Fruit fly (Drosophila melanogaster) whole organism, embryonic: Measurements from ENCODE around the gene Gr97a.

Experiments used
- ATbp ChIP-seq: fragments of 200-800 bp; sonication (Bioruptor generic); optimal IDR thresholded peaks from 2 replicates; lab custom pipeline; 2017; ENCODE audit warnings: missing biosample characterization, mild to moderate bottlenecking, missing genetic modification characterization, missing genetic modification reagents
- Bgb ChIP-seq: fragments of 200-800 bp; sonication (Bioruptor generic); IDR thresholded peaks from 2 replicates; pipeline ENCODE4 v1.3.6; 2022; ENCODE audit warnings: missing biosample characterization, missing genetic modification characterization; ENCODE audit not compliant: partially characterized antibody
- CG10321 ChIP-seq: fragments of 200-800 bp; sonication (Bioruptor generic); IDR thresholded peaks from 2 replicates; pipeline ENCODE4 v1.3.6; 2022; ENCODE audit warnings: missing biosample characterization, missing genetic modification characterization
- CG11695 ChIP-seq: fragments of 200-800 bp; sonication (Bioruptor generic); IDR thresholded peaks from 3 replicates; pipeline ENCODE4 v1.3.6; 2022; ENCODE audit warnings: missing biosample characterization, missing genetic modification characterization
- CG11696 ChIP-seq: fragments of 200-800 bp; sonication (Bioruptor generic); IDR thresholded peaks from 2 replicates; pipeline ENCODE4 v1.3.6; 2022; ENCODE audit warnings: missing biosample characterization, missing genetic modification characterization
- CG12219 ChIP-seq: fragments of 200-800 bp; sonication (Bioruptor generic); optimal IDR thresholded peaks from 3 replicates; lab custom pipeline; 2018; ENCODE audit warnings: missing biosample characterization, mild to moderate bottlenecking, missing genetic modification characterization
- CG12236 ChIP-seq: fragments of 200-800 bp; sonication (Bioruptor generic); optimal IDR thresholded peaks from 2 replicates; lab custom pipeline; 2016; ENCODE audit warnings: missing biosample characterization, missing genetic modification characterization
- CG12769 ChIP-seq: fragments of 200-800 bp; sonication (Bioruptor generic); optimal IDR thresholded peaks from 2 replicates; lab custom pipeline; 2019; ENCODE audit warnings: missing biosample characterization, mild to moderate bottlenecking, missing genetic modification characterization, moderate library complexity
- CG13123 ChIP-seq: fragments of 200-800 bp; sonication (Bioruptor generic); optimal IDR thresholded peaks from 2 replicates; lab custom pipeline; 2016; ENCODE audit warnings: missing biosample characterization, missing genetic modification characterization
- CG14860 ChIP-seq: fragments of 200-800 bp; sonication (Bioruptor generic); IDR thresholded peaks from 3 replicates; pipeline ENCODE4 v1.3.6; 2022; ENCODE audit warnings: missing biosample characterization, missing genetic modification characterization; ENCODE audit not compliant: partially characterized antibody
- CG15514 ChIP-seq: fragments of 200-800 bp; sonication (Bioruptor generic); optimal IDR thresholded peaks from 3 replicates; lab custom pipeline; 2017; ENCODE audit warnings: missing biosample characterization, missing genetic modification characterization, mild to moderate bottlenecking, moderate library complexity, missing genetic modification reagents
- CG16813 ChIP-seq: fragments of 200-800 bp; sonication (Bioruptor generic); IDR thresholded peaks from 3 replicates; pipeline ENCODE4 v1.3.6; 2022; ENCODE audit warnings: missing biosample characterization, missing genetic modification characterization; ENCODE audit not compliant: partially characterized antibody
- CG1792 ChIP-seq: fragments of 200-800 bp; sonication (Bioruptor generic); optimal IDR thresholded peaks from 2 replicates; lab custom pipeline; 2016; ENCODE audit warnings: missing biosample characterization, missing genetic modification characterization
- CG2678 ChIP-seq: fragments of 200-800 bp; sonication (Bioruptor generic); optimal IDR thresholded peaks from 3 replicates; lab custom pipeline; 2019; ENCODE audit warnings: missing biosample characterization, mild to moderate bottlenecking, missing genetic modification characterization, moderate library complexity
- CG31388 ChIP-seq: fragments of 200-800 bp; sonication (Bioruptor generic); optimal IDR thresholded peaks from 2 replicates; lab custom pipeline; 2016; ENCODE audit warnings: missing biosample characterization, missing genetic modification characterization
- CG32772 ChIP-seq: fragments of 200-800 bp; sonication (Bioruptor generic); IDR thresholded peaks from 2 replicates; pipeline ENCODE4 v1.3.6; 2022; ENCODE audit warnings: missing biosample characterization, missing genetic modification characterization
- CG3726 ChIP-seq: fragments of 200-800 bp; sonication (Bioruptor generic); IDR thresholded peaks from 3 replicates; pipeline ENCODE4, ENCODE4 v1.3.6; 2022; ENCODE audit warnings: missing biosample characterization, missing genetic modification characterization
- CG5180 ChIP-seq: fragments of 200-800 bp; sonication (Bioruptor generic); optimal IDR thresholded peaks from 3 replicates; lab custom pipeline; 2017; ENCODE audit warnings: missing biosample characterization, missing genetic modification characterization, mild to moderate bottlenecking, moderate library complexity, missing genetic modification reagents
- CG9932 ChIP-seq: fragments of 200-800 bp; sonication (Bioruptor generic); IDR thresholded peaks from 2 replicates; pipeline ENCODE4 v1.3.6; 2022; ENCODE audit warnings: missing biosample characterization, missing genetic modification characterization
- E2f2 ChIP-seq: fragments of 200-800 bp; sonication (Bioruptor generic); IDR thresholded peaks from 2 replicates; pipeline ENCODE4 v1.3.6; 2022; ENCODE audit warnings: missing biosample characterization, missing genetic modification characterization
- Fer1 ChIP-seq: fragments of 200-800 bp; sonication (Bioruptor generic); optimal IDR thresholded peaks from 2 replicates; lab custom pipeline; 2017; ENCODE audit warnings: missing biosample characterization, mild to moderate bottlenecking, missing genetic modification characterization
- HLH3B ChIP-seq: fragments of 200-800 bp; sonication (Bioruptor generic); IDR thresholded peaks from 2 replicates; pipeline ENCODE4 v1.3.6; 2022; ENCODE audit warnings: missing biosample characterization, missing genetic modification characterization
- HLH4C ChIP-seq: fragments of 200-800 bp; sonication (Bioruptor generic); IDR thresholded peaks from 3 replicates; pipeline ENCODE4 v1.3.6; 2022; ENCODE audit warnings: missing biosample characterization, missing genetic modification characterization; ENCODE audit not compliant: partially characterized antibody
- MBD-R2 ChIP-seq: fragments of 200-800 bp; sonication (Bioruptor generic); IDR thresholded peaks from 2 replicates; pipeline ENCODE4 v1.3.6; 2022; ENCODE audit warnings: missing biosample characterization, missing genetic modification characterization
- Mad ChIP-seq: fragments of 200-800 bp; sonication (Bioruptor generic); optimal IDR thresholded peaks from 2 replicates; lab custom pipeline; 2016; ENCODE audit warnings: missing biosample characterization, missing genetic modification characterization
- Mes4 ChIP-seq: fragments of 200-800 bp; sonication (Bioruptor generic); optimal IDR thresholded peaks from 2 replicates; lab custom pipeline; 2016; ENCODE audit warnings: missing biosample characterization, missing genetic modification characterization
- Trl ChIP-seq, 3 experiments: fragments of >200 bp in 2 of 3; fragments of 200-800 bp in 1 of 3; sonication (Bioruptor generic) in 1 of 3; optimal IDR thresholded peaks; 2 replicates in 1 of 3; 3 replicates in 2 of 3; lab custom pipeline; 2016 to 2017; ENCODE audit warnings: missing biosample characterization in 1 of 3, missing genetic modification characterization in 1 of 3
- Xrp1 ChIP-seq: fragments of 200-800 bp; sonication (Bioruptor generic); IDR thresholded peaks from 2 replicates; pipeline ENCODE4 v1.3.6; 2022; ENCODE audit warnings: missing biosample characterization, missing genetic modification characterization
- cato ChIP-seq: fragments of 200-800 bp; sonication (Bioruptor generic); optimal IDR thresholded peaks from 2 replicates; lab custom pipeline; 2016; ENCODE audit warnings: missing biosample characterization, missing genetic modification characterization, borderline replicate concordance
- ci ChIP-seq: fragments of 200-800 bp; sonication (Bioruptor generic); IDR thresholded peaks from 3 replicates; pipeline ENCODE4 v1.3.6; 2022; ENCODE audit warnings: missing biosample characterization, missing genetic modification characterization
- croc ChIP-seq: fragments of 200-800 bp; sonication (Bioruptor generic); conservative IDR thresholded peaks from 3 replicates; pipeline ENCODE4 v1.3.6; 2022; ENCODE audit warnings: missing biosample characterization, missing genetic modification characterization
- en ChIP-seq: fragments of 200-800 bp; sonication (Bioruptor generic); optimal IDR thresholded peaks from 2 replicates; lab custom pipeline; 2016; ENCODE audit warnings: missing biosample characterization, missing genetic modification characterization
- eyg ChIP-seq: fragments of 200-800 bp; sonication (Bioruptor generic); optimal IDR thresholded peaks from 3 replicates; lab custom pipeline; 2016; ENCODE audit warnings: missing biosample characterization, missing genetic modification characterization
- gce ChIP-seq: fragments of 200-800 bp; sonication (Bioruptor generic); IDR thresholded peaks from 3 replicates; pipeline ENCODE4 v1.3.6; 2022; ENCODE audit warnings: missing biosample characterization, missing genetic modification characterization
- grau ChIP-seq: fragments of 200-800 bp; optimal IDR thresholded peaks from 3 replicates; lab custom pipeline; 2019; ENCODE audit warnings: missing biosample characterization, mild to moderate bottlenecking, missing genetic modification characterization, moderate library complexity
- h ChIP-seq: fragments of >200 bp; optimal IDR thresholded peaks from 2 replicates; lab custom pipeline; 2017
- kah ChIP-seq: fragments of 200-800 bp; sonication (Bioruptor generic); optimal IDR thresholded peaks from 2 replicates; lab custom pipeline; 2018; ENCODE audit warnings: missing biosample characterization, mild to moderate bottlenecking, missing genetic modification characterization
- ken ChIP-seq: fragments of 200-800 bp; sonication (Bioruptor generic); IDR thresholded peaks from 3 replicates; pipeline ENCODE4 v1.3.6; 2022; ENCODE audit warnings: missing biosample characterization, missing genetic modification characterization
- knrl ChIP-seq: fragments of 200-800 bp; sonication (Bioruptor generic); IDR thresholded peaks from 3 replicates; pipeline ENCODE4 v1.3.6; 2022; ENCODE audit warnings: missing biosample characterization, missing genetic modification characterization; ENCODE audit not compliant: partially characterized antibody
- lmd ChIP-seq: fragments of 200-800 bp; sonication (Bioruptor generic); IDR thresholded peaks from 2 replicates; pipeline ENCODE4 v1.3.6; 2022; ENCODE audit warnings: missing biosample characterization, missing genetic modification characterization
- nau ChIP-seq: fragments of 200-800 bp; sonication (Bioruptor generic); optimal IDR thresholded peaks from 3 replicates; lab custom pipeline; 2017; ENCODE audit warnings: missing biosample characterization, mild to moderate bottlenecking, missing genetic modification characterization, missing genetic modification reagents
- odd ChIP-seq: fragments of 200-800 bp; sonication (Bioruptor generic); optimal IDR thresholded peaks from 2 replicates; lab custom pipeline; 2017; ENCODE audit warnings: missing biosample characterization, mild to moderate bottlenecking, missing genetic modification characterization
- schlank ChIP-seq: fragments of 200-800 bp; sonication (Bioruptor generic); optimal IDR thresholded peaks from 2 replicates; lab custom pipeline; 2018; ENCODE audit warnings: missing biosample characterization, mild to moderate bottlenecking, missing genetic modification characterization
- ssp ChIP-seq: fragments of 200-800 bp; sonication (Bioruptor generic); IDR thresholded peaks from 2 replicates; pipeline ENCODE4 v1.3.6; 2022; ENCODE audit warnings: missing biosample characterization, missing genetic modification characterization
- tup ChIP-seq: fragments of 200-800 bp; sonication (Bioruptor generic); optimal IDR thresholded peaks from 2 replicates; lab custom pipeline; 2016; ENCODE audit warnings: missing biosample characterization, mild to moderate bottlenecking, missing genetic modification characterization, moderate library complexity
- vfl ChIP-seq: fragments of 200-800 bp; sonication (Bioruptor generic); optimal IDR thresholded peaks from 2 replicates; lab custom pipeline; 2016; ENCODE audit warnings: missing biosample characterization, missing genetic modification characterization
- wek ChIP-seq: fragments of 200-800 bp; sonication (Bioruptor generic); optimal IDR thresholded peaks from 3 replicates; lab custom pipeline; 2018; ENCODE audit warnings: missing biosample characterization, mild to moderate bottlenecking, missing genetic modification characterization, moderate library complexity
- wor ChIP-seq: fragments of 200-800 bp; sonication (Bioruptor generic); IDR thresholded peaks from 2 replicates; pipeline ENCODE4 v1.3.6; 2022; ENCODE audit warnings: missing biosample characterization, missing genetic modification characterization
- zen ChIP-seq: fragments of 200-800 bp; sonication (Bioruptor generic); optimal IDR thresholded peaks from 3 replicates; lab custom pipeline; 2018; ENCODE audit warnings: missing biosample characterization, mild to moderate bottlenecking, missing genetic modification characterization, moderate library complexity
- zen2 ChIP-seq: fragments of 200-800 bp; sonication (Bioruptor generic); IDR thresholded peaks from 3 replicates; pipeline ENCODE4 v1.3.6; 2022; ENCODE audit warnings: missing biosample characterization, missing genetic modification characterization; ENCODE audit not compliant: partially characterized antibody

Gene Gr97a

DNA sequence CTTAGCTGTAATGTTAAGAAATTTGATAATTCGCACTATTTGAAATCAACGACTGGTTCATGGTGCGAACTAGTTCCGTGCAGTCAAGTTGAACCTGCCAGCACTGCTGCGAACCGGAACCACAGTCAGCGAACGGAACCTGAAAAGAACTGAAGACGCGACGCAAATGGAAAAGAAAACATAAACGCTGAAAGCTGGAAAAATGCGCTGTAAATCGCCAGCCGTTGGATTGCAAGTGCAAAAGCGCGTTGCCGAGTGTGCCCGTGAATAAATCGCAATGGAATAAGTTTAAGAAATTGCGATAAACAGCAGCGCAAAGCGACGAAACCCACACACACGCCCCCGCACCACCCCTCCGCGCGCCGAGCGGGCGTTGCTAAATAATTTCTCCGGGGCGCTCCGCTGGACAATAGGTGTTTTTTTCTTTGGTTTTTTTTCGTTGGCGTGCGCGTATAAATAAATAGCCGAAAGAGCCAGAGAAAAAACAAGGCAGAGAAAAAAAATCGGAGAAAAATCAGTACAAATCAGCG, 574 bp upstream of the Gr97a start, which contains the start of gene CG5521 (continued):
- TF ChIP-seq Mes4 (GFP tag; lab: Kevin White, UChicago) (no peak), CG10321 (GFP tag; lab: Robert Waterston, UW) (no peak; the same call in 1 of the 2 replicates), zen2 (GFP tag; lab: Robert Waterston, UW) (no peak), ATbp (GFP tag; lab: Kevin White, UChicago) (no peak), kah (GFP tag; lab: Kevin White, UChicago) (no peak), knrl (peak; percentile 77), wor (GFP tag; lab: Robert Waterston, UW) (no peak), lmd (GFP tag; lab: Robert Waterston, UW) (no peak), cato (GFP tag; lab: Kevin White, UChicago) (no peak), nau (no peak), gce (GFP tag; lab: Robert Waterston, UW) (no peak), MBD-R2 (peak; percentile 74), eyg (GFP tag; lab: Kevin White, UChicago) (no peak), HLH3B (no peak), CG3726 (GFP tag; lab: Robert Waterston, UW) (no peak), CG11696 (no peak), CG12219 (GFP tag; lab: Kevin White, UChicago) (no peak), CG12769 (tag; lab: Kevin White, UChicago) (no peak), CG32772 (GFP tag; lab: Robert Waterston, UW) (peak; percentile 50; the same call in 1 of the 2 replicates), h (no peak), ci (GFP tag; lab: Robert Waterston, UW) (0 out of 3 replicates have a peak, but pooled peaks have one; percentile 38), ken (GFP tag; lab: Robert Waterston, UW) (no peak), HLH4C (GFP tag; lab: Robert Waterston, UW) (peak; percentile 36; the same call in 1 of the 3 replicates), ssp (GFP tag; lab: Robert Waterston, UW) (no peak), CG13123 (no peak), vfl (GFP tag; lab: Kevin White, UChicago) (no peak), CG12236 (GFP tag; lab: Kevin White, UChicago) (no peak), Mad (GFP tag; lab: Kevin White, UChicago) (no peak), schlank (tag; lab: Kevin White, UChicago) (no peak), CG5180 (GFP tag; lab: Kevin White, UChicago) (no peak), grau (tag; lab: Kevin White, UChicago) (no peak), croc (GFP tag; lab: Robert Waterston, UW) (no peak), en (GFP tag; lab: Kevin White, UChicago) (no peak), zen (tag; lab: Kevin White, UChicago) (no peak), CG14860 (no peak), CG11695 (GFP tag; lab: Robert Waterston, UW) (no peak), CG2678 (peak; percentile 11), CG15514 (peak; percentile 100), CG1792 (no peak), wek (GFP tag; lab: Kevin White, UChicago) (no peak), CG31388 (GFP tag; lab: Kevin White, UChicago) (no peak), Fer1 (no peak), CG16813 (GFP tag; lab: Robert Waterston, UW) (0 out of 3 replicates have a peak, but pooled peaks have one; percentile 34), odd (GFP tag; lab: Kevin White, UChicago) (no peak), Xrp1 (GFP tag; lab: Robert Waterston, UW) (no peak), E2f2 (GFP tag; lab: Robert Waterston, UW) (peak; percentile 24; the same call in 1 of the 2 replicates), Trl (optimal IDR thresholded peaks at IDR 0.05; lab: Kevin White, UChicago) (no peak), Trl (GFP tag; optimal IDR thresholded peaks at IDR 0.05; lab: Kevin White, UChicago) (no peak), CG9932 (0 out of 2 replicates have a peak, but pooled peaks have one; percentile 16), Bgb (peak; percentile 80), tup (GFP tag; lab: Kevin White, UChicago) (no peak)
